Worm (Caenorhabditis elegans) whole organism, L4 larva: ENCODE measurements around the gene srsx-33.

Source experiments
- F10B5.3 ChIP-seq: sonication (generic microtip); optimal IDR thresholded peaks from 2 replicates; lab custom pipeline; 2016; ENCODE audit warnings: mild to moderate bottlenecking, missing genetic modification characterization, missing compliant biosample characterization
- F26F4.8 ChIP-seq: fragments of 200-800 bp; sonication (Bioruptor generic); conservative IDR thresholded peaks from 2 replicates; pipeline ENCODE4 v1.3.6; 2022; ENCODE audit warnings: missing genetic modification characterization, missing compliant biosample characterization
- Y48G9A.11 ChIP-seq: fragments of 200-800 bp; sonication (Bioruptor generic); IDR thresholded peaks from 2 replicates; pipeline ENCODE4 v1.3.6; 2022; ENCODE audit warnings: missing genetic modification reagents, missing genetic modification characterization, missing compliant biosample characterization
- ZK337.2 ChIP-seq: fragments of 200-800 bp; sonication (Bioruptor generic); IDR thresholded peaks from 2 replicates; pipeline ENCODE4 v1.3.6; 2022; ENCODE audit warnings: missing genetic modification reagents, missing genetic modification characterization, missing compliant biosample characterization
- aha-1 ChIP-seq: fragments of 150-350 bp; peaks from one replicate; lab custom pipeline; 2014; ENCODE audit warnings: missing biosample characterization, missing genetic modification characterization
- attf-4 ChIP-seq: sonication (generic microtip); optimal IDR thresholded peaks from 3 replicates; lab custom pipeline; 2017; ENCODE audit warnings: missing biosample characterization, missing genetic modification characterization
- ceh-28 ChIP-seq: fragments of 150-350 bp; optimal IDR thresholded peaks from 2 replicates; lab custom pipeline; 2014; ENCODE audit warnings: missing biosample characterization, missing genetic modification reagents, missing genetic modification characterization
- ceh-44 ChIP-seq: fragments of 200-800 bp; sonication (Bioruptor generic); IDR thresholded peaks from 2 replicates; pipeline ENCODE4 v1.3.6; 2022; ENCODE audit warnings: missing genetic modification reagents, missing genetic modification characterization, missing compliant biosample characterization
- ces-1 ChIP-seq: fragments of 150-350 bp; sonication (generic microtip); optimal IDR thresholded peaks from 4 replicates; lab custom pipeline; 2014; ENCODE audit warnings: missing biosample characterization, missing genetic modification reagents, missing genetic modification characterization
- ctbp-1 ChIP-seq: fragments of 200-800 bp; sonication (Bioruptor generic); IDR thresholded peaks from 2 replicates; pipeline ENCODE4 v1.3.6; 2022; ENCODE audit warnings: missing genetic modification reagents, missing genetic modification characterization, missing compliant biosample characterization
- daf-16 ChIP-seq, 3 experiments: sonication (generic microtip); optimal IDR thresholded peaks; 2 replicates each; lab custom pipeline; 2016 to 2017; ENCODE audit warnings: missing genetic modification characterization in 3 of 3, missing genetic modification reagents in 3 of 3, mild to moderate bottlenecking in 2 of 3, missing compliant biosample characterization in 2 of 3, missing biosample characterization in 1 of 3, moderate library complexity in 1 of 3
- daf-19 ChIP-seq: fragments of 200-800 bp; sonication (Bioruptor generic); conservative IDR thresholded peaks from 2 replicates; pipeline ENCODE4 v1.3.6; 2022; ENCODE audit warnings: missing genetic modification characterization, missing compliant biosample characterization
- daf-8 ChIP-seq: fragments of 200-800 bp; sonication (Bioruptor generic); IDR thresholded peaks from 2 replicates; pipeline ENCODE4 v1.3.6; 2022; ENCODE audit warnings: missing genetic modification characterization, missing compliant biosample characterization
- dmd-6 ChIP-seq: fragments of 200-800 bp; sonication (Bioruptor generic); IDR thresholded peaks from 2 replicates; pipeline ENCODE4 v1.3.6; 2022; ENCODE audit warnings: missing genetic modification reagents, missing genetic modification characterization, missing compliant biosample characterization
- dmd-8 ChIP-seq: fragments of 200-800 bp; sonication (Bioruptor generic); IDR thresholded peaks from 2 replicates; pipeline ENCODE4 v1.3.6; 2022; ENCODE audit warnings: missing genetic modification characterization, missing compliant biosample characterization
- dve-1 ChIP-seq: sonication (generic microtip); optimal IDR thresholded peaks from 2 replicates; lab custom pipeline; 2017; ENCODE audit warnings: antibody characterized with exemption, mild to moderate bottlenecking, missing genetic modification characterization, missing compliant biosample characterization; ENCODE audit not compliant: insufficient read depth
- gei-8 ChIP-seq: fragments of 200-800 bp; sonication (Bioruptor generic); optimal IDR thresholded peaks from 2 replicates; lab custom pipeline; 2018; ENCODE audit warnings: mild to moderate bottlenecking, missing genetic modification characterization, missing compliant biosample characterization
- hlh-11 ChIP-seq: fragments of 200-800 bp; sonication (Bioruptor generic); optimal IDR thresholded peaks from 2 replicates; lab custom pipeline; 2018; ENCODE audit warnings: mild to moderate bottlenecking, missing genetic modification characterization, missing compliant biosample characterization
- hlh-30 ChIP-seq: sonication (generic microtip); optimal IDR thresholded peaks from 2 replicates; lab custom pipeline; 2017; ENCODE audit warnings: antibody characterized with exemption, mild to moderate bottlenecking, missing genetic modification characterization, missing compliant biosample characterization; ENCODE audit not compliant: insufficient read depth
- hmg-1.1 ChIP-seq: fragments of 200-800 bp; sonication (Bioruptor generic); IDR thresholded peaks from 2 replicates; pipeline ENCODE4 v1.3.6; 2022; ENCODE audit warnings: missing genetic modification reagents, missing genetic modification characterization, missing compliant biosample characterization
- jun-1 ChIP-seq: fragments of 150-350 bp; optimal IDR thresholded peaks from 2 replicates; lab custom pipeline; 2014; ENCODE audit warnings: missing biosample characterization, missing genetic modification reagents, missing genetic modification characterization
- lin-38 ChIP-seq: fragments of 200-800 bp; sonication (Bioruptor generic); IDR thresholded peaks from 2 replicates; pipeline ENCODE4 v1.3.6; 2022; ENCODE audit warnings: missing genetic modification reagents, missing genetic modification characterization, missing compliant biosample characterization
- lin-39 ChIP-seq: fragments of 150-350 bp; optimal IDR thresholded peaks from 2 replicates; lab custom pipeline; 2014; ENCODE audit warnings: missing biosample characterization, missing genetic modification reagents, missing genetic modification characterization
- lir-3 ChIP-seq: sonication (generic microtip); optimal IDR thresholded peaks from 2 replicates; lab custom pipeline; 2016; ENCODE audit warnings: mild to moderate bottlenecking, missing genetic modification characterization, missing compliant biosample characterization
- madf-5 ChIP-seq, 2 experiments: fragments of 200-800 bp; sonication (Bioruptor generic); IDR thresholded peaks; 2 replicates each; pipeline ENCODE4 v1.3.6; 2022; ENCODE audit warnings: missing compliant biosample characterization in 2 of 2, missing genetic modification characterization in 2 of 2
- mdl-1 ChIP-seq, 2 experiments: fragments of 150-350 bp in 1 of 2; sonication (generic microtip) in 1 of 2; optimal IDR thresholded peaks; 2 replicates each; lab custom pipeline; 2014 to 2017; ENCODE audit warnings: missing biosample characterization in 2 of 2, missing genetic modification characterization in 2 of 2
- mdt-29 ChIP-seq: fragments of 200-800 bp; sonication (Bioruptor generic); IDR thresholded peaks from 2 replicates; pipeline ENCODE4 v1.3.6; 2022; ENCODE audit warnings: missing genetic modification reagents, missing genetic modification characterization, missing compliant biosample characterization
- nhr-11 ChIP-seq: fragments of 150-350 bp; optimal IDR thresholded peaks from 2 replicates; lab custom pipeline; 2014; ENCODE audit warnings: missing biosample characterization, missing genetic modification characterization
- nhr-28 ChIP-seq: fragments of 150-350 bp; optimal IDR thresholded peaks from 2 replicates; lab custom pipeline; 2014; ENCODE audit warnings: missing biosample characterization, missing genetic modification characterization
- nhr-41 ChIP-seq: fragments of 200-800 bp; sonication (Bioruptor generic); IDR thresholded peaks from 2 replicates; pipeline ENCODE4 v1.3.6; 2022; ENCODE audit warnings: missing genetic modification reagents, missing genetic modification characterization, missing compliant biosample characterization
- nhr-42 ChIP-seq: fragments of 200-800 bp; sonication (Bioruptor generic); IDR thresholded peaks from 2 replicates; pipeline ENCODE4 v1.3.6; 2022; ENCODE audit warnings: missing genetic modification characterization, missing compliant biosample characterization
- nhr-6 ChIP-seq: fragments of 150-350 bp; optimal IDR thresholded peaks from 2 replicates; lab custom pipeline; 2014; ENCODE audit warnings: missing biosample characterization, missing genetic modification characterization
- nhr-77 ChIP-seq: fragments of 150-350 bp; optimal IDR thresholded peaks from 2 replicates; lab custom pipeline; 2014; ENCODE audit warnings: missing biosample characterization, missing genetic modification characterization
- pha-4 ChIP-seq, 2 experiments: fragments of 150-350 bp in 1 of 2; fragments of 200-800 bp in 1 of 2; sonication (Bioruptor generic) in 1 of 2; IDR thresholded peaks in 1 of 2; optimal IDR thresholded peaks in 1 of 2; 2 replicates each; pipeline versions ENCODE4 v1.3.6 to Lab custom; 2014 to 2022; ENCODE audit warnings: missing genetic modification characterization in 2 of 2, missing genetic modification reagents in 2 of 2, missing biosample characterization in 1 of 2, missing compliant biosample characterization in 1 of 2
- php-3 ChIP-seq: fragments of 200-800 bp; sonication (Bioruptor generic); IDR thresholded peaks from 2 replicates; pipeline ENCODE4 v1.3.6; 2022; ENCODE audit warnings: missing genetic modification reagents, missing genetic modification characterization, missing compliant biosample characterization
- rbr-2 ChIP-seq: sonication (generic microtip); optimal IDR thresholded peaks from 2 replicates; lab custom pipeline; 2016; ENCODE audit warnings: missing genotype, missing genetic modification characterization, missing compliant biosample characterization
- skn-1 ChIP-seq: fragments of 150-350 bp; optimal IDR thresholded peaks from 2 replicates; lab custom pipeline; 2014; ENCODE audit warnings: missing biosample characterization, missing genetic modification characterization
- spr-1 ChIP-seq: sonication (generic microtip); optimal IDR thresholded peaks from 2 replicates; lab custom pipeline; 2016; ENCODE audit warnings: mild to moderate bottlenecking, missing genetic modification characterization, missing compliant biosample characterization
- tag-97 ChIP-seq: fragments of 200-800 bp; sonication (Bioruptor generic); IDR thresholded peaks from 2 replicates; pipeline ENCODE4 v1.3.6; 2022; ENCODE audit warnings: missing genetic modification characterization, missing compliant biosample characterization
- unc-39 ChIP-seq: sonication (generic microtip); optimal IDR thresholded peaks from 2 replicates; lab custom pipeline; 2017; ENCODE audit warnings: missing biosample characterization, missing genetic modification characterization
- unc-62 ChIP-seq, 3 experiments: fragments of 150-350 bp in 1 of 3; sonication (generic microtip); optimal IDR thresholded peaks in 2 of 3; peaks in 1 of 3; 1 replicate in 1 of 3; 2 replicates in 2 of 3; lab custom pipeline; 2014 to 2017; ENCODE audit warnings: missing biosample characterization in 3 of 3, missing genetic modification characterization in 3 of 3, missing genetic modification reagents in 3 of 3, missing genotype in 1 of 3

Gene srsx-33

ce11 chrV:11220415-11220814 is 31.9 kb downstream of the srsx-33 start:
- TF ChIP-seq jun-1 (tag; lab: Kevin White, UChicago) (no peak), nhr-42 (GFP tag; lab: Robert Waterston, UW) (no peak), lir-3 (tag; lab: Kevin White, UChicago) (no peak), mdl-1 (tag; optimal IDR thresholded peaks at IDR 0.05; lab: Kevin White, UChicago) (no peak), attf-4 (tag; lab: Kevin White, UChicago) (no peak), nhr-28 (tag; lab: Kevin White, UChicago) (peak; percentile 54), unc-62 (GFP tag; optimal IDR thresholded peaks at IDR 0.05 in 1 of 2; lab: Kevin White, UChicago) (no peak), unc-62 (tag; optimal IDR thresholded peaks at IDR 0.05; lab: Kevin White, UChicago) (no peak)

- TF ChIP-seq attf-4 (tag; lab: Kevin White, UChicago) (no peak), nhr-28 (tag; lab: Kevin White, UChicago) (peak; percentile 99), daf-16 (GFP tag; optimal IDR thresholded peaks at IDR 0.05; lab: Kevin White, UChicago) (no peak), daf-16 (tag; optimal IDR thresholded peaks at IDR 0.05; lab: Kevin White, UChicago) (peak; percentile 69), lin-38 (GFP tag; lab: Robert Waterston, UW) (no peak), F26F4.8 (no peak), daf-8 (GFP tag; lab: Robert Waterston, UW) (no peak), hmg-1.1 (GFP tag; lab: Robert Waterston, UW) (no peak), dmd-6 (peak; percentile 41), php-3 (GFP tag; lab: Robert Waterston, UW) (0 out of 2 replicates have a peak, but pooled peaks have one; percentile 43), ceh-44 (GFP tag; lab: Robert Waterston, UW) (no peak), pha-4 (GFP tag; IDR thresholded peaks at IDR 0.05; lab: Robert Waterston, UW) (no peak), pha-4 (tag; optimal IDR thresholded peaks at IDR 0.05; lab: Kevin White, UChicago) (no peak), mdl-1 (tag; optimal IDR thresholded peaks at IDR 0.05; lab: Kevin White, UChicago) (peak in 1 of 2 experiments; percentile 49), nhr-6 (peak; percentile 7), hlh-11 (tag; lab: Kevin White, UChicago) (peak; percentile 57), unc-62 (GFP tag; optimal IDR thresholded peaks at IDR 0.05 in 1 of 2; lab: Kevin White, UChicago) (peak in 1 of 2 experiments; percentile 58), unc-62 (tag; optimal IDR thresholded peaks at IDR 0.05; lab: Kevin White, UChicago) (no peak), hlh-30 (tag; lab: Kevin White, UChicago) (peak; percentile 52), ces-1 (GFP tag; lab: Kevin White, UChicago) (no peak), nhr-11 (tag; lab: Kevin White, UChicago) (no peak), dve-1 (tag; lab: Kevin White, UChicago) (peak; percentile 15), nhr-77 (tag; lab: Kevin White, UChicago) (peak; percentile 92), Y48G9A.11 (GFP tag; lab: Robert Waterston, UW) (no peak), daf-19 (no peak), aha-1 (tag; lab: Kevin White, UChicago) (peak; percentile 32)
- TF ChIP-seq, all 104 proteins: peak for 12
Measured at ce11 chrV:11217394-11217793, 34.9 kb downstream of the srsx-33 start, which contains the start of gene cyp-29A2. cyp-29A2 (plus strand) TSS chrV:11217583.

DNA sequence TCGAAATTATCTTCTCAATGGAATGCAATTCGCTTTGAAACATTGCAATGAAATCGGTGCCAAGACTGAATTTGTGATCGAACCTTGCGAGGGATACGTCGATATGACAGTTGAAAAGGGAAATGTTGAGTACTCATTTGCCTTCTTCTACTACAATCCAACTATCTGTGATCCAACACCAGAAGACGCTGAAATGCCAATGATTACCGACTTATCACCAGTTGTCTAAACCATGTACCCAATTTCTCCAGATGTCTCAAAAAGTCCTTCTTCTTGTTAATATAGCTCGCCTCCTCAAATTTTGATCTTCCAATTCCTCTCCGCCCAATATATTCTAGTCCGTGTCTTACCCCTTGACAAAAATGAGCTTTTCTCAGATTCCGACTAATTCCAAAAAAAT is 36.2 kb downstream of the srsx-33 start:
- TF ChIP-seq mdt-29 (GFP tag; lab: Robert Waterston, UW): no peak
- TF ChIP-seq unc-62 (GFP tag; optimal IDR thresholded peaks at IDR 0.05 in 1 of 2; lab: Kevin White, UChicago): peak in 1 of 2 experiments; percentile 97
- no peak for TF ChIP-seq unc-62 (tag; optimal IDR thresholded peaks at IDR 0.05; lab: Kevin White, UChicago)

DNA sequence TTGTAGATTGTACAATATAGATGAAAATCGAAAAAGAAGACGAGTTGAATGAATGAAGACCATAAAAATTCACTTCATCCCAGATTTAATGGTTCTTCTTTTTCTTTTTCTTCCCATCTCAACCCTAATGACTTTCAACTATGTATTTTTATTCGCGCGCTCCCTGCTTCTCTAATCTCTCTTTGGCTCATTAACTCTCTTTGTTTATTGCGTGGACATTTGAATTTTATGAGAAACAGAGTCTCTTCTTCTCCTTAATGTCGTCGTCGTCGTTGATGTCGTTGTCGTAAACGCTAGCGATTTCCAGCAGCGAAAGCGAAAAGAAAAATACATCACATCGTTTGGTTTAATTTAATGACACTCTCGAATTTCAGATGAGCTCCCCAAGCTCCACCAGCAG is 37.8 kb downstream of the srsx-33 start:
- TF ChIP-seq lin-39 (tag; lab: Kevin White, UChicago) (no peak), F10B5.3 (no peak), madf-5 (GFP tag; IDR thresholded peaks at IDR 0.05; lab: Robert Waterston, UW) (no peak), ctbp-1 (no peak), skn-1 (no peak), rbr-2 (tag; lab: Kevin White, UChicago) (no peak), nhr-41 (GFP tag; lab: Robert Waterston, UW) (no peak), dmd-8 (no peak), unc-39 (no peak), spr-1 (tag; lab: Kevin White, UChicago) (no peak), ceh-28 (tag; lab: Kevin White, UChicago) (no peak), tag-97 (GFP tag; lab: Robert Waterston, UW) (no peak), nhr-42 (GFP tag; lab: Robert Waterston, UW) (no peak), lir-3 (tag; lab: Kevin White, UChicago) (no peak), gei-8 (GFP tag; lab: Kevin White, UChicago) (no peak), ZK337.2 (GFP tag; lab: Robert Waterston, UW) (no peak)
- TF ChIP-seq, all 104 proteins: peak for 0
